Worm (Caenorhabditis elegans): Measurements from ENCODE around the gene gpa-4.

gpa-4 gene

DNA sequence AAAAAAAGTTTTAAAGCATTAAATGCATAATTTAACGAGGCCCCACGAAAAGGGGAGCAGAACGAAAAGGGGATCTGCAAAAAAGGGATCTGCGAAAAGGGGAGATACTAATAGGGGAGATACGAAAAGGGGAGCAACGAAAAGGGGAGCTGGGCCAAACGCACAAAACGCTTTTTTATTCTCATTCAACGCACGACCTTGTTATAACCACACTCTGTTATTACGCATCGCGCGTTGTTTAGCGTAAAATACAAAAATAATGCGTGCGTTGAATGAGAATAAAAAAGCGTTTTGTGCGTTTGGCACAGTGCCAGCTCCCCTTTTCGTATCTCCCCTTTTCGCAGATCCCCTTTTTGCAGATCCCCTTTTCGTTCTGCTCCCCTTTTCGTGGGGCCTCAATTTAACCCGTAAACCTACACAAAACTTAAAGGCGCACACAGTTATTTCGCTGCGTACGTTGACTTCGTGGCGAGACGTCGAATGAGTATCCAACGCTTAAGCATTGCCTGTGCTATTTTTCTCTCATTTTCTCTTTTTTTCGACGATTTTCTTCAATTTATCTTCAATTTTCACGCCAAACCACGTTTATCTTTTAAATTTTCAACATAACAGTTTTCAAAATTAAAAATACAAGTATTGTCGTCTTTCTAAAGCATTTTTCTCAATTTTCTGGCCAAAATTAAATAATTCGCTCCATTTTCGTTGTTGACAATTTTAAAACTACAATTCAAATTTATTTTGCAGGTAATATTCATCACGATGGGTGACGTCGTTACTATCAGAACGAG lies 16.2 kb upstream of the gpa-4 start, which contains the start of gene rps-24 (continued):
- TF ChIP-seq che-1 (tag; optimal IDR thresholded peaks at IDR 0.05) (peak; percentile 43), ceh-19 (GFP tag; optimal IDR thresholded peaks at IDR 0.05) (peak; percentile 85), rnt-1 (tag; optimal IDR thresholded peaks at IDR 0.05) (peak; percentile 98), tbx-7 (tag; optimal IDR thresholded peaks at IDR 0.05) (peak; percentile 92), ceh-31 (tag; optimal IDR thresholded peaks at IDR 0.05) (peak; percentile 100), gmeb-2 (tag; optimal IDR thresholded peaks at IDR 0.05) (peak; percentile 36), ceh-6 (GFP tag; optimal IDR thresholded peaks at IDR 0.05) (peak; percentile 48), lim-6 (tag; optimal IDR thresholded peaks at IDR 0.05) (peak; percentile 97), ceh-34 (tag; optimal IDR thresholded peaks at IDR 0.05) (peak; percentile 97), K09A11.1 (tag; optimal IDR thresholded peaks at IDR 0.05; ENCODE audit: insufficient read depth) (peak; percentile 17), unc-42 (tag; optimal IDR thresholded peaks at IDR 0.05) (peak; percentile 95), elt-4 (tag; optimal IDR thresholded peaks at IDR 0.05) (peak; percentile 88), unc-86 (tag; optimal IDR thresholded peaks at IDR 0.05) (peak; percentile 86), hlh-15 (tag; optimal IDR thresholded peaks at IDR 0.05) (peak; percentile 75), F13H6.1 (tag; optimal IDR thresholded peaks at IDR 0.05) (peak; percentile 96), sox-2 (GFP tag; IDR thresholded peaks at IDR 0.05) (peak; percentile 64), fkh-6 (tag; optimal IDR thresholded peaks at IDR 0.05) (peak; percentile 86), unc-3 (GFP tag; conservative IDR thresholded peaks at IDR 0.05) (peak; percentile 69), unc-3 (tag; optimal IDR thresholded peaks at IDR 0.05) (peak; percentile 81), ceh-24 (tag; optimal IDR thresholded peaks at IDR 0.05) (peak; percentile 31), ceh-2 (tag; optimal IDR thresholded peaks at IDR 0.05) (peak; percentile 98), hlh-8 (tag; optimal IDR thresholded peaks at IDR 0.05) (peak; percentile 95)

DNA sequence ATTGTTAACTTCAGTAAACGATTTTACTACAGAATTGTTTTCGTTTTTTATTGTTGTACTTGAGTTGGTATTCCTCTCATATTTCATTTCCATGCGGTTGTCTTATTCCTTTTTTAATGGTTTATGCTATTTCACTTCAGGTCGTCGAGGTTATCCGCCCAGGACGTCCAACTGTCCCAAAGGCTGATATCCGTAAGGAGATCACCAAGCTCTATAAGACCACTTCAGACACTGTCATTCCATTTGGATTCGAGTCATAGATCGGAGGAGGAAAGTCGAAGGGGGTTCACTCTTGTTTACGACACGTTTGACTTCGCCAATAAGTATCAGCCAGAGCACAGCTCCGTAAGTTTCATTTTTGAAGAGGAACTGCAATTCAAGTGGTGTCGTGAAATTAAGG lies 14.9 kb upstream of the gpa-4 start, which contains the start of gene T07A9.14:
TSS of gene T07A9.14 (plus strand) at position 124 of the 400 bp plus-strand sequence.
- TF ChIP-seq ceh-45 (GFP tag; IDR thresholded peaks at IDR 0.05), result no peak
- TF ChIP-seq pha-2 (tag; optimal IDR thresholded peaks at IDR 0.05), result no peak
- no peak for TF ChIP-seq odd-2 (tag; optimal IDR thresholded peaks at IDR 0.05)
- TF ChIP-seq sox-2 (GFP tag; IDR thresholded peaks at IDR 0.05), result no peak
- no peak for TF ChIP-seq hlh-8 (tag; optimal IDR thresholded peaks at IDR 0.05)
- TF ChIP-seq K09A11.1 (tag; optimal IDR thresholded peaks at IDR 0.05; ENCODE audit: insufficient read depth), result no peak
- no peak for TF ChIP-seq gmeb-2 (tag; optimal IDR thresholded peaks at IDR 0.05)
- no peak for TF ChIP-seq ahr-1 (tag; optimal IDR thresholded peaks at IDR 0.05)
- no peak for TF ChIP-seq hlh-15 (tag; optimal IDR thresholded peaks at IDR 0.05)
- TF ChIP-seq dve-1 (tag; optimal IDR thresholded peaks at IDR 0.05), result no peak
- no peak for TF ChIP-seq ceh-18 (tag; optimal IDR thresholded peaks at IDR 0.05)
- no peak for TF ChIP-seq T23F11.4 (GFP tag; optimal IDR thresholded peaks at IDR 0.05)
- no peak for TF ChIP-seq eyg-1 (tag; optimal IDR thresholded peaks at IDR 0.05)
- TF ChIP-seq sdc-2 (tag; optimal IDR thresholded peaks at IDR 0.05), result no peak
- no peak for TF ChIP-seq pha-4 (tag; optimal IDR thresholded peaks at IDR 0.05)
- TF ChIP-seq dmd-4 (tag; optimal IDR thresholded peaks at IDR 0.05; ENCODE audit: borderline replicate concordance), result no peak
- TF ChIP-seq ceh-22 (tag; optimal IDR thresholded peaks at IDR 0.05), result no peak
- no peak for TF ChIP-seq tbx-2 (tag; optimal IDR thresholded peaks at IDR 0.05)
- no peak for TF ChIP-seq ama-1 (optimal IDR thresholded peaks at IDR 0.05)
- no peak for TF ChIP-seq ttx-3 (tag; optimal IDR thresholded peaks at IDR 0.05)

DNA sequence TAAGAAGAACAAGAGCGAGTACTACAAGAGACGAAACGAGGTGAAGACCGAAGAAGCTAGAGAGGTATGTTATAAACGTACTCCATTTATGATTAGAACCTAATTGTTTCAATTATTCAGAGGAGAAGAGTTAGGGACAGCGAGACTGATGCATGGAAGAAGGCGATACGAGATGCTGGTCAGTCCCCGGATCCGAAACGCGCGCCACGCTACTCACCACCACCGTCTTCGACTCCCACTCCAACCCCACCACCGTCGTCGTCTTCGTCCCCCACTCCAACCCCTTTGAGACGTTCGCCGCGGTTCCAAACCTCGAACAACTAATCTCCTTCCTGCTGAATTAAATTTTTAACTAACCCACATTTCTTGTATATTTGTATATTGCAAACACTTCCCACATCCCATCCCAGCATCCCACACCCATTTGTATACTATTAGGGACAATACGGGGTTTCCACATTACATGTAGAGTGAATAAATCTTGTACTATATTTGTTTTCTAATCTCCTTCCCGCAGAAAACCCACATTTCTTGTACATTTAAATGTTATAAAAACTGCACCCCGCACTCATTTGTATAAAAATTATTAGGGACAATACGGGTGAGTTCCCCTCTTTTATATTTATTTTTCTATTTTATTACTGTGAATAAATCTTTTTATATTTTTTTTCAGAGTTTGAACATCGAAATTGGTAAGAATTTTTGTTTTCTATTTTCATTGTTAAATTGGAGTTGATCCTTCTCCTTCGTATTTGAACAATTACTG lies 14.0 kb upstream of the gpa-4 start:
- TF ChIP-seq ets-4 (tag; optimal IDR thresholded peaks at IDR 0.05), result no peak
- TF ChIP-seq ceh-31 (tag; optimal IDR thresholded peaks at IDR 0.05), result no peak

Measured in whole organism, late embryonic.